Fruit fly (Drosophila melanogaster) whole organism: ENCODE results near the gene Lrpprc2.

Experiments
- CG8478 ChIP-seq: fragments of >200 bp; optimal IDR thresholded peaks from 2 replicates; lab custom pipeline; 2018; ENCODE audit warnings: inconsistent platforms
- Dll ChIP-seq: fragments of >200 bp; optimal IDR thresholded peaks from 2 replicates; lab custom pipeline; 2017
- EcR ChIP-seq, 2 experiments: fragments of >200 bp; optimal IDR thresholded peaks; 2 replicates each; lab custom pipeline; 2017; ENCODE audit warnings: missing biosample characterization in 2 of 2, missing genetic modification characterization in 2 of 2, missing genetic modification reagents in 2 of 2
- pan ChIP-seq: fragments of >200 bp; optimal IDR thresholded peaks from 2 replicates; lab custom pipeline; 2017
- psq ChIP-seq: fragments of >200 bp; optimal IDR thresholded peaks from 2 replicates; lab custom pipeline; 2017

- TF ChIP-seq Dll (no peak), CG8478 (lab: Kevin White, UChicago) (no peak), pan (lab: Kevin White, UChicago) (no peak), psq (lab: Kevin White, UChicago) (no peak), EcR (GFP tag; optimal IDR thresholded peaks at IDR 0.05; lab: Kevin White, UChicago) (no peak)
Observed at dm6 chrX:1460278-1460872, at the start of gene Lrpprc2.
